Fruit fly (Drosophila melanogaster) whole organism, wandering third instar larva: ENCODE measurements around the gene Polr2J.

Experiments used
- Abd-B ChIP-seq: fragments of >200 bp; optimal IDR thresholded peaks from 2 replicates; lab custom pipeline; 2017; ENCODE audit warnings: missing biosample characterization, missing genetic modification characterization
- CG32264 ChIP-seq: fragments of 200-800 bp; sonication (Bioruptor generic); optimal IDR thresholded peaks from 2 replicates; lab custom pipeline; 2016; ENCODE audit warnings: missing biosample characterization, missing genetic modification characterization
- GATAd ChIP-seq: sonication (Bioruptor generic); optimal IDR thresholded peaks from 2 replicates; lab custom pipeline; 2016; ENCODE audit warnings: missing biosample characterization, missing genetic modification characterization
- HLH106 ChIP-seq: fragments of 200-800 bp; optimal IDR thresholded peaks from 3 replicates; lab custom pipeline; 2019; ENCODE audit warnings: missing biosample characterization, mild to moderate bottlenecking, missing genetic modification characterization, moderate library complexity
- Hr78 ChIP-seq: fragments of >200 bp; optimal IDR thresholded peaks from 2 replicates; lab custom pipeline; 2017; ENCODE audit warnings: missing biosample characterization, missing genetic modification characterization
- fru ChIP-seq: fragments of 200-800 bp; sonication (Bioruptor generic); optimal IDR thresholded peaks from 3 replicates; lab custom pipeline; 2016; ENCODE audit warnings: missing biosample characterization, mild to moderate bottlenecking, missing genetic modification characterization
- h ChIP-seq: fragments of 200-800 bp; sonication (Bioruptor generic); optimal IDR thresholded peaks from 3 replicates; lab custom pipeline; 2016; ENCODE audit warnings: missing biosample characterization, mild to moderate bottlenecking, missing genetic modification characterization
- psq ChIP-seq: fragments of 200-800 bp; sonication (Bioruptor generic); optimal IDR thresholded peaks from 3 replicates; lab custom pipeline; 2017; ENCODE audit warnings: missing biosample characterization, mild to moderate bottlenecking, missing genetic modification characterization, moderate library complexity
- tai ChIP-seq: sonication (Bioruptor generic); optimal IDR thresholded peaks from 2 replicates; lab custom pipeline; 2016; ENCODE audit warnings: missing biosample characterization, missing genetic modification characterization

- TF ChIP-seq fru (GFP tag; lab: Kevin White, UChicago): no peak
- no peak for TF ChIP-seq CG32264
- no peak for TF ChIP-seq Abd-B (GFP tag; lab: Kevin White, UChicago)
- TF ChIP-seq Hr78 (GFP tag; lab: Kevin White, UChicago): no peak
- no peak for TF ChIP-seq h (GFP tag; lab: Kevin White, UChicago)
- no peak for TF ChIP-seq tai (GFP tag; lab: Kevin White, UChicago)
- no peak for TF ChIP-seq GATAd (GFP tag; lab: Kevin White, UChicago)
- TF ChIP-seq HLH106 (tag; lab: Kevin White, UChicago): no peak
- no peak for TF ChIP-seq psq (GFP tag; lab: Kevin White, UChicago)
Measured at dm6 chr2L:17420419-17420818, 10.2 kb upstream of the Polr2J start.
